ENCODE assay signal across 3 fruit fly cellular contexts in genomic region chr3L:11062441-11062840, dm6.
A peak's percentile ranks its signal among the peaks of the same experiment; 100 is the strongest.
TF ChIP-seq lines count a peak whose summit lies in the region.

Gene CG32069, minus strand, starts transcription at chr3L:11062614.

- no peak for TF ChIP-seq CTCF in whole organism, embryonic (GFP tag; optimal IDR thresholded peaks at IDR 0.05; lab: Kevin White, UChicago)

TF ChIP-seq in whole organism, adult, 20 proteins besides CTCF, POLR2A, EP300 and RAD21:
- peak; percentile 1 for TF ChIP-seq Mnt (GFP tag; optimal IDR thresholded peaks at IDR 0.05; lab: Kevin White, UChicago)
- TF ChIP-seq CG14711 (tag; optimal IDR thresholded peaks at IDR 0.05; lab: Kevin White, UChicago), result no peak
- TF ChIP-seq ovo (GFP tag; optimal IDR thresholded peaks at IDR 0.05; lab: Kevin White, UChicago), result no peak
- TF ChIP-seq tj (GFP tag; optimal IDR thresholded peaks at IDR 0.05; lab: Kevin White, UChicago), result peak; percentile 11
- TF ChIP-seq bab1 (GFP tag; optimal IDR thresholded peaks at IDR 0.05; lab: Kevin White, UChicago), result peak; percentile 19

TF ChIP-seq in whole organism, embryonic, 481 proteins besides CTCF, POLR2A, EP300 and RAD21 (continues in another document):
- TF ChIP-seq CG11456 (GFP tag; IDR thresholded peaks at IDR 0.05; lab: Robert Waterston, UW), result no peak
- TF ChIP-seq tll (GFP tag; optimal IDR thresholded peaks at IDR 0.05; lab: Kevin White, UChicago), result no peak
- TF ChIP-seq CG11696 (GFP tag; IDR thresholded peaks at IDR 0.05; lab: Robert Waterston, UW), result no peak
- TF ChIP-seq caup (GFP tag; optimal IDR thresholded peaks at IDR 0.05; lab: Kevin White, UChicago; ENCODE audit: severe bottlenecking), result no peak
- no peak for TF ChIP-seq Side (GFP tag; optimal IDR thresholded peaks at IDR 0.05; lab: Kevin White, UChicago)
- TF ChIP-seq zfh2 (GFP tag; optimal IDR thresholded peaks at IDR 0.05; lab: Kevin White, UChicago), result no peak
- 0 out of 2 replicates have a peak, but pooled peaks have one; percentile 20 for TF ChIP-seq hbn (GFP tag; IDR thresholded peaks at IDR 0.05; lab: Robert Waterston, UW; ENCODE audit: partially characterized antibody)
- no peak for TF ChIP-seq eyg (GFP tag; optimal IDR thresholded peaks at IDR 0.05; lab: Kevin White, UChicago)
- TF ChIP-seq CG8290 (GFP tag; optimal IDR thresholded peaks at IDR 0.05; lab: Kevin White, UChicago), result no peak
- TF ChIP-seq CG8290 (tag; optimal IDR thresholded peaks at IDR 0.05; lab: Kevin White, UChicago), result no peak
- TF ChIP-seq sna (GFP tag; IDR thresholded peaks at IDR 0.05; lab: Robert Waterston, UW; ENCODE audit: partially characterized antibody), result no peak
- no peak for TF ChIP-seq inv (GFP tag; IDR thresholded peaks at IDR 0.05; lab: Robert Waterston, UW; ENCODE audit: partially characterized antibody)
- TF ChIP-seq CG11247 (GFP tag; IDR thresholded peaks at IDR 0.05; lab: Robert Waterston, UW), result no peak
- TF ChIP-seq gro (GFP tag; optimal IDR thresholded peaks at IDR 0.05; lab: Kevin White, UChicago), result no peak
- no peak for TF ChIP-seq chn (GFP tag; optimal IDR thresholded peaks at IDR 0.05; lab: Kevin White, UChicago)
- no peak for TF ChIP-seq ken (GFP tag; IDR thresholded peaks at IDR 0.05; lab: Robert Waterston, UW)
- no peak for TF ChIP-seq emc (GFP tag; optimal IDR thresholded peaks at IDR 0.05; lab: Kevin White, UChicago)
- no peak for TF ChIP-seq Oli (tag; optimal IDR thresholded peaks at IDR 0.05; lab: Kevin White, UChicago)
- TF ChIP-seq GATAe (GFP tag; conservative IDR thresholded peaks at IDR 0.05; lab: Robert Waterston, UW), result no peak
- TF ChIP-seq CG2889 (GFP tag; IDR thresholded peaks at IDR 0.05; lab: Robert Waterston, UW), result no peak
- TF ChIP-seq Hey (tag; optimal IDR thresholded peaks at IDR 0.05; lab: Kevin White, UChicago), result no peak
- TF ChIP-seq Rfx (GFP tag; IDR thresholded peaks at IDR 0.05; lab: Robert Waterston, UW), result no peak
- no peak for TF ChIP-seq Jarid2 (GFP tag; optimal IDR thresholded peaks at IDR 0.05; lab: Kevin White, UChicago)
- TF ChIP-seq CG10979 (tag; optimal IDR thresholded peaks at IDR 0.05; lab: Kevin White, UChicago), result no peak
- no peak for TF ChIP-seq NfI (GFP tag; optimal IDR thresholded peaks at IDR 0.05; lab: Kevin White, UChicago)
- TF ChIP-seq CG6765 (GFP tag; optimal IDR thresholded peaks at IDR 0.05; lab: Kevin White, UChicago), result no peak
- no peak for TF ChIP-seq Fer3 (tag; optimal IDR thresholded peaks at IDR 0.05; lab: Kevin White, UChicago)
- no peak for TF ChIP-seq bab2 (GFP tag; optimal IDR thresholded peaks at IDR 0.05; lab: Kevin White, UChicago)
- TF ChIP-seq Pdp1 (GFP tag; optimal IDR thresholded peaks at IDR 0.05; lab: Kevin White, UChicago), result peak in 1 of 2 experiments; percentile 75
- TF ChIP-seq pita (GFP tag; optimal IDR thresholded peaks at IDR 0.05; lab: Kevin White, UChicago), result no peak
- TF ChIP-seq Sox102F (GFP tag; optimal IDR thresholded peaks at IDR 0.05; lab: Kevin White, UChicago), result no peak
- TF ChIP-seq dimm (GFP tag; IDR thresholded peaks at IDR 0.05; lab: Robert Waterston, UW), result no peak
- no peak for TF ChIP-seq CHES-1-like (GFP tag; optimal IDR thresholded peaks at IDR 0.05; lab: Kevin White, UChicago)
- no peak for TF ChIP-seq CG13123 (GFP tag; optimal IDR thresholded peaks at IDR 0.05; lab: Kevin White, UChicago)
- TF ChIP-seq crp (GFP tag; optimal IDR thresholded peaks at IDR 0.05; lab: Kevin White, UChicago), result peak in 1 of 2 experiments; percentile 86
- TF ChIP-seq Nf-YB (GFP tag; optimal IDR thresholded peaks at IDR 0.05; lab: Kevin White, UChicago), result no peak
- no peak for TF ChIP-seq CG9797 (GFP tag; optimal IDR thresholded peaks at IDR 0.05; lab: Kevin White, UChicago)
- no peak for TF ChIP-seq pnt (GFP tag; optimal IDR thresholded peaks at IDR 0.05; lab: Kevin White, UChicago)
- TF ChIP-seq CG33213 (GFP tag; optimal IDR thresholded peaks at IDR 0.05; lab: Kevin White, UChicago), result no peak
- TF ChIP-seq ab (GFP tag; optimal IDR thresholded peaks at IDR 0.05; lab: Kevin White, UChicago), result no peak
- no peak for TF ChIP-seq CG10654 (GFP tag; optimal IDR thresholded peaks at IDR 0.05; lab: Kevin White, UChicago)
- TF ChIP-seq Dp (GFP tag; optimal IDR thresholded peaks at IDR 0.05; lab: Kevin White, UChicago), result peak; percentile 84
- no peak for TF ChIP-seq ac (GFP tag; optimal IDR thresholded peaks at IDR 0.05; lab: Kevin White, UChicago)
- TF ChIP-seq her (GFP tag; optimal IDR thresholded peaks at IDR 0.05; lab: Kevin White, UChicago), result no peak
- TF ChIP-seq danr (GFP tag; IDR thresholded peaks at IDR 0.05; lab: Robert Waterston, UW), result no peak

TF ChIP-seq in whole organism, prepupa, 60 proteins besides CTCF, POLR2A, EP300 and RAD21:
- TF ChIP-seq CG11294 (GFP tag; IDR thresholded peaks at IDR 0.05; lab: Robert Waterston, UW) (no peak), Gug (GFP tag; IDR thresholded peaks at IDR 0.05; lab: Robert Waterston, UW) (no peak), fd85E (GFP tag; optimal IDR thresholded peaks at IDR 0.05; lab: Kevin White, UChicago) (no peak), fkh (GFP tag; optimal IDR thresholded peaks at IDR 0.05; lab: Kevin White, UChicago) (peak; percentile 5), Lpt (GFP tag; optimal IDR thresholded peaks at IDR 0.05; lab: Kevin White, UChicago) (no peak), Sox14 (GFP tag; optimal IDR thresholded peaks at IDR 0.05; lab: Kevin White, UChicago) (no peak), salr (GFP tag; optimal IDR thresholded peaks at IDR 0.05; lab: Kevin White, UChicago) (no peak), CG7368 (GFP tag; optimal IDR thresholded peaks at IDR 0.05; lab: Kevin White, UChicago) (no peak), Eip78C (GFP tag; lab: Kevin White, UChicago) (peak; percentile 32)
